Worm (Caenorhabditis elegans) whole organism, young adult: ENCODE measurements around the gene Y38F1A.7.
"Not testable (repeated sequence)": the region's sequence is repeated elsewhere in the genome, so short reads cannot be mapped to it uniquely, and the experiment has no call there.

Source experiments
- B0019.2 ChIP-seq: fragments of 200-800 bp; sonication (Bioruptor generic); conservative IDR thresholded peaks from 2 replicates; pipeline ENCODE4 v1.3.6; 2022; ENCODE audit warnings: missing genetic modification reagents, missing genetic modification characterization, missing compliant biosample characterization
- B0035.1 ChIP-seq: sonication (generic microtip); optimal IDR thresholded peaks from 2 replicates; lab custom pipeline; 2016; ENCODE audit warnings: missing genetic modification characterization, mild to moderate bottlenecking, missing compliant biosample characterization, missing genotype, missing genetic modification reagents
- B0336.3 ChIP-seq: fragments of 200-800 bp; sonication (Bioruptor generic); IDR thresholded peaks from 2 replicates; pipeline ENCODE4 v1.3.6; 2022; ENCODE audit warnings: missing genetic modification characterization, missing compliant biosample characterization
- D2030.7 ChIP-seq: fragments of 200-800 bp; sonication (Bioruptor generic); IDR thresholded peaks from 2 replicates; pipeline ENCODE4 v1.3.6; 2022; ENCODE audit warnings: missing genetic modification reagents, missing genetic modification characterization, missing compliant biosample characterization
- F33H1.4 ChIP-seq: fragments of 200-800 bp; sonication (Bioruptor generic); IDR thresholded peaks from 2 replicates; pipeline ENCODE4 v1.3.6; 2022; ENCODE audit warnings: missing genetic modification reagents, missing genetic modification characterization, missing compliant biosample characterization
- Y79H2A.3 ChIP-seq: fragments of 200-800 bp; sonication (Bioruptor generic); conservative IDR thresholded peaks from 2 replicates; pipeline ENCODE4 v1.3.6; 2022; ENCODE audit warnings: missing genetic modification reagents, missing genetic modification characterization, missing compliant biosample characterization
- ZK185.1 ChIP-seq: sonication (generic microtip); optimal IDR thresholded peaks from 2 replicates; lab custom pipeline; 2016; ENCODE audit warnings: mild to moderate bottlenecking, missing genetic modification characterization, missing compliant biosample characterization; ENCODE audit not compliant: poor library complexity, severe bottlenecking
- attf-5 ChIP-seq: fragments of 200-800 bp; sonication (Bioruptor generic); optimal IDR thresholded peaks from 2 replicates; lab custom pipeline; 2018; ENCODE audit warnings: mild to moderate bottlenecking, missing genetic modification characterization, missing compliant biosample characterization
- ccch-3 ChIP-seq: fragments of 200-800 bp; sonication (Bioruptor generic); optimal IDR thresholded peaks from 2 replicates; lab custom pipeline; 2018; ENCODE audit warnings: mild to moderate bottlenecking, missing genetic modification characterization, missing compliant biosample characterization
- ceh-100 ChIP-seq: fragments of 200-800 bp; sonication (Bioruptor generic); IDR thresholded peaks from 2 replicates; pipeline ENCODE4 v1.3.6; 2022; ENCODE audit warnings: missing genetic modification reagents, missing genetic modification characterization, missing compliant biosample characterization
- ceh-58 ChIP-seq: fragments of 200-800 bp; sonication (Bioruptor generic); IDR thresholded peaks from 2 replicates; pipeline ENCODE4 v1.3.6; 2022; ENCODE audit warnings: missing genetic modification characterization, missing compliant biosample characterization
- ceh-91 ChIP-seq: fragments of 200-800 bp; sonication (Bioruptor generic); IDR thresholded peaks from 2 replicates; pipeline ENCODE4 v1.3.6; 2022; ENCODE audit warnings: missing genetic modification reagents, missing genetic modification characterization, missing compliant biosample characterization
- dox-1 ChIP-seq: fragments of 200-800 bp; sonication (Bioruptor generic); IDR thresholded peaks from 2 replicates; pipeline ENCODE4 v1.3.6; 2022; ENCODE audit warnings: missing genetic modification reagents, missing genetic modification characterization, missing compliant biosample characterization
- hmg-1.2 ChIP-seq: fragments of 200-800 bp; sonication (Bioruptor generic); IDR thresholded peaks from 2 replicates; pipeline ENCODE4 v1.3.6; 2022; ENCODE audit warnings: missing genetic modification reagents, missing genetic modification characterization, missing compliant biosample characterization
- hrde-1 ChIP-seq: sonication (generic microtip); optimal IDR thresholded peaks from 2 replicates; lab custom pipeline; 2016; ENCODE audit warnings: missing genetic modification characterization, mild to moderate bottlenecking, missing compliant biosample characterization, moderate library complexity, missing genotype, missing genetic modification reagents, borderline replicate concordance
- hsf-1 ChIP-seq: fragments of 200-800 bp; sonication (Bioruptor generic); IDR thresholded peaks from 2 replicates; pipeline ENCODE4 v1.3.6; 2022; ENCODE audit warnings: missing genetic modification reagents, missing genetic modification characterization, missing compliant biosample characterization
- let-526 ChIP-seq: fragments of 200-800 bp; sonication (Bioruptor generic); IDR thresholded peaks from 2 replicates; pipeline ENCODE4 v1.3.6; 2022; ENCODE audit warnings: missing genetic modification reagents, missing genetic modification characterization, missing compliant biosample characterization
- let-607 ChIP-seq, 2 experiments: fragments of 200-800 bp in 1 of 2; sonication (Bioruptor generic) in 1 of 2; sonication (generic microtip) in 1 of 2; optimal IDR thresholded peaks; 2 replicates each; lab custom pipeline; 2016 to 2018; ENCODE audit warnings: mild to moderate bottlenecking in 2 of 2, missing compliant biosample characterization in 2 of 2, missing genetic modification characterization in 2 of 2, moderate library complexity in 2 of 2, missing genotype in 1 of 2
- lin-35 ChIP-seq, 3 experiments: fragments of 150-350 bp in 2 of 3; sonication (generic microtip) in 1 of 3; optimal IDR thresholded peaks; 2 replicates each; lab custom pipeline; 2014 to 2018; ENCODE audit warnings: missing biosample characterization in 3 of 3, missing genetic modification characterization in 3 of 3, missing genetic modification reagents in 3 of 3
- lin-40 ChIP-seq: sonication (generic microtip); optimal IDR thresholded peaks from 2 replicates; lab custom pipeline; 2016; ENCODE audit warnings: missing genetic modification characterization, mild to moderate bottlenecking, missing compliant biosample characterization, missing genotype, missing genetic modification reagents
- lsl-1 ChIP-seq: fragments of 200-800 bp; sonication (Bioruptor generic); optimal IDR thresholded peaks from 2 replicates; lab custom pipeline; 2018; ENCODE audit warnings: mild to moderate bottlenecking, missing genetic modification characterization, moderate library complexity, missing compliant biosample characterization
- madf-3 ChIP-seq: fragments of 200-800 bp; sonication (Bioruptor generic); IDR thresholded peaks from 2 replicates; pipeline ENCODE4 v1.3.6; 2022; ENCODE audit warnings: missing genetic modification reagents, missing genetic modification characterization, missing compliant biosample characterization
- madf-6 ChIP-seq: fragments of 200-800 bp; sonication (Bioruptor generic); IDR thresholded peaks from 2 replicates; pipeline ENCODE4 v1.3.6; 2022; ENCODE audit warnings: missing genetic modification reagents, missing genetic modification characterization, missing compliant biosample characterization
- madf-8 ChIP-seq: fragments of 200-800 bp; sonication (Bioruptor generic); conservative IDR thresholded peaks from 2 replicates; pipeline ENCODE4 v1.3.6; 2022; ENCODE audit warnings: missing genetic modification reagents, missing genetic modification characterization, missing compliant biosample characterization
- mcd-1 ChIP-seq: fragments of 200-800 bp; sonication (Bioruptor generic); IDR thresholded peaks from 2 replicates; pipeline ENCODE4 v1.3.6; 2022; ENCODE audit warnings: missing genetic modification reagents, missing genetic modification characterization, missing compliant biosample characterization
- nfyb-1 ChIP-seq: fragments of 200-800 bp; sonication (Bioruptor generic); IDR thresholded peaks from 2 replicates; pipeline ENCODE4 v1.3.6; 2022; ENCODE audit warnings: missing genetic modification reagents, missing genetic modification characterization, missing compliant biosample characterization
- nhr-80 ChIP-seq: sonication (generic microtip); optimal IDR thresholded peaks from 2 replicates; lab custom pipeline; 2016; ENCODE audit warnings: missing genetic modification characterization, missing compliant biosample characterization
- pbrm-1 ChIP-seq: fragments of 200-800 bp; sonication (Bioruptor generic); IDR thresholded peaks from 2 replicates; pipeline ENCODE4 v1.3.6; 2022; ENCODE audit warnings: missing genetic modification reagents, missing genetic modification characterization, missing compliant biosample characterization
- pha-4 ChIP-seq: fragments of 150-350 bp; sonication (generic microtip); optimal IDR thresholded peaks from 2 replicates; lab custom pipeline; 2014; ENCODE audit warnings: missing biosample characterization, missing genetic modification reagents, missing genetic modification characterization
- rcor-1 ChIP-seq: fragments of 200-800 bp; sonication (Bioruptor generic); IDR thresholded peaks from 2 replicates; pipeline ENCODE4 v1.3.6; 2022; ENCODE audit warnings: missing genetic modification reagents, missing genetic modification characterization, missing compliant biosample characterization
- xnd-1 ChIP-seq: sonication (generic microtip); optimal IDR thresholded peaks from 2 replicates; lab custom pipeline; 2016; ENCODE audit warnings: missing genotype, missing genetic modification reagents, missing genetic modification characterization, missing compliant biosample characterization
- ztf-26 ChIP-seq: sonication (generic microtip); optimal IDR thresholded peaks from 2 replicates; lab custom pipeline; 2017; ENCODE audit warnings: missing genetic modification characterization, missing compliant biosample characterization
- ztf-28 ChIP-seq: fragments of 200-800 bp; sonication (Bioruptor generic); IDR thresholded peaks from 2 replicates; pipeline ENCODE4 v1.3.6; 2022; ENCODE audit warnings: missing genetic modification reagents, missing genetic modification characterization, missing compliant biosample characterization

Y38F1A.7 gene

DNA sequence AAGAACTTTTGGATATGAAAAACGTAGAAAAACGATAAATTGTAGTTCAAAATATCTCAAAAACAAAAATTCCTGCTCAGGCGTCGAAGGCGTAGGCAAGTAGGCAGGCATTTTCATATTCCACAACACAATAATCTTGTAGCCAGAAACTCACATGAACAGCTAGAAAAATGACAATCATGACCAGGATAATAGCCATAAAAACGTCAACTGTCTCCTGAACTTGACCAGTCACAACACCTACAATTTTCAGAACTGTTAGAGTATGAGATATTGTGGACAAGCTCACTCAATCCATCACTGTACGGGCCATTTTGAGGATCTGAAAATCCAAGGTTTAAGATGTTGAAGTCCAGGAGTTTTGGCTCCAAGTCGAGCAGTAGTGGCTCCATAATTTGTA, at the start of gene Y38F1A.7:
Y38F1A.7 (minus strand) TSS at position 392 of the 400 bp plus-strand sequence.
- TF ChIP-seq nfyb-1, result no peak
- TF ChIP-seq B0336.3, result no peak
- no peak for TF ChIP-seq lin-40 (tag; lab: Kevin White, UChicago)
- TF ChIP-seq let-526 (GFP tag; lab: Robert Waterston, UW), result no peak
- no peak for TF ChIP-seq Y79H2A.3
- TF ChIP-seq lin-35 (GFP tag; optimal IDR thresholded peaks at IDR 0.05; lab: Kevin White, UChicago), result no peak
- no peak for TF ChIP-seq B0035.1

- TF ChIP-seq pbrm-1; pha-4 (tag; lab: Kevin White, UChicago); ccch-3 (GFP tag; lab: Kevin White, UChicago): not testable (repeated sequence)
These were observed 49.5 kb upstream of the Y38F1A.7 start, which contains the start of gene F42G4.7 for ce11 chrII:13047106-13047505. TSS of gene F42G4.7 (minus strand) at chrII:13047290.

DNA sequence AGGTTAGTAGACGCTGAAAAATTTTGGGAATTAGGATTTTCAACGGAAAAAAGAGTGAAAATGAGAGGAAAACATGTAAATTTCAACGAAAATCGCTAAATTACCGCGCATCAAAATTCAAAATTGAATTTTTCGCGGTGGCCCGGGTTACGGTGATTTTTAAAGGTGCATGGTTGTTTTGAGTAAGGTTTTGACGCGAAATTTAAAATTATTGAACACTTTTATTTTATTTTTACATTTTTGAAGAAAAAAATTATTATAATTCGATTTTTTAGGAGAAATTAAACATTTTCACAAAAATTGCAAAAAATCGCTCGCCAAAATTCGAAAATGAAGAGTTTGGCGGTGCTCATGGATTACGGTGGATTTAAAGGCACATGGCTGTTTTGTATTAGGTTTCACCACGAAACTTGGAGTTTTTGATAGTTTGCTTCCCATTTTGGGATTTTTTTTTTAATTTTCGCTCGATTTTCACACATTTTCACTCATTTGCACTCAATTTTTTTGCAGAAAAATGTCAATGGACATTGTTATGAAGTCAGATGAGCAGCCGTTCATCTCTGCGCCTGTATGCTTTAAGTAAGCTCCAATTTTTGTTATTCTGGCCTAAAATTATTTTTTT, 45.9 kb upstream of the Y38F1A.7 start, which contains the start of gene puf-6:
puf-6 (minus strand) TSS at position 13 of the 622 bp plus-strand sequence.
- TF ChIP-seq hsf-1 (GFP tag; lab: Robert Waterston, UW) (peak; percentile 73), madf-6 (peak; percentile 97), madf-3 (GFP tag; lab: Robert Waterston, UW) (0 out of 2 replicates have a peak, but pooled peaks have one; percentile 41), F33H1.4 (GFP tag; lab: Robert Waterston, UW) (peak; percentile 90), dox-1 (GFP tag; lab: Robert Waterston, UW) (peak; percentile 56; the same call in 1 of the 2 replicates), rcor-1 (GFP tag; lab: Robert Waterston, UW) (peak; percentile 21; the same call in 1 of the 2 replicates), xnd-1 (peak; percentile 67), madf-8 (GFP tag; lab: Robert Waterston, UW) (peak; percentile 87), ceh-91 (peak; percentile 89), lsl-1 (peak; percentile 79), mcd-1 (GFP tag; lab: Robert Waterston, UW) (0 out of 2 replicates have a peak, but pooled peaks have one; percentile 10), nfyb-1 (peak; percentile 10; the same call in 1 of the 2 replicates), hmg-1.2 (GFP tag; lab: Robert Waterston, UW) (peak; percentile 21; the same call in 1 of the 2 replicates), B0019.2 (GFP tag; lab: Robert Waterston, UW) (0 out of 2 replicates have a peak, but pooled peaks have one; percentile 31), ztf-28 (GFP tag; lab: Robert Waterston, UW) (0 out of 2 replicates have a peak, but pooled peaks have one; percentile 68), D2030.7 (GFP tag; lab: Robert Waterston, UW) (peak; percentile 81)

DNA sequence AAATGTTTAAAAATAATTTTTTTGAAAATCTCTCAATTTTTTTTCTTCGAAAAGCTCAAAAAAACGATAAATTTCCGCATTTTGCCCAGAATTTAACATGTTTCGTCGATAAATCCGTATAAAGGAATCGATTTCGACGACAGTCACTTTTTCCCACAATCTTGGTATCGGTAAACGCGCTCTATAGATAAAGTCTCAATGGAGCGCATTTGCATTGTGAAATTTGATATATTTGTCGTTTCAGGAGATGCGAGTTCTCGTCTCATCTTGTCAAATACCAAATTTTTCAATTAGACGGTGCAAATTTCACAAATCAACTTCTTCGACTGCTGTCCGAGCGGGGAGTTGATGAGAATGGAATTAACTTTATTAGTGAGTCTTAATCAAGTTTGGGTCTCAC, 41.5 kb upstream of the Y38F1A.7 start:
- peak; percentile 24; the same call in 1 of the 2 replicates for TF ChIP-seq madf-6
- peak; percentile 57; the same call in 1 of the 2 replicates for TF ChIP-seq mcd-1 (GFP tag; lab: Robert Waterston, UW)

ce11 chrII:13036717-13037116, 39.1 kb upstream of the Y38F1A.7 start, which contains the start of gene F18A11.3:
TSS of gene F18A11.3 (minus strand) at chrII:13036841.
- TF ChIP-seq attf-5 (GFP tag; lab: Kevin White, UChicago) (peak; percentile 40), ZK185.1 (tag; lab: Kevin White, UChicago) (no peak), ztf-26 (tag; lab: Kevin White, UChicago) (no peak), ceh-100 (GFP tag; lab: Robert Waterston, UW) (no peak), nhr-80 (tag; lab: Kevin White, UChicago) (peak; percentile 11), let-607 (tag; optimal IDR thresholded peaks at IDR 0.05; lab: Kevin White, UChicago) (peak; percentile 70 to 90), hrde-1 (tag; lab: Kevin White, UChicago) (no peak), lin-35 (GFP tag; optimal IDR thresholded peaks at IDR 0.05; lab: Kevin White, UChicago) (no peak), mcd-1 (GFP tag; lab: Robert Waterston, UW) (peak; percentile 80), B0035.1 (no peak), ceh-58 (GFP tag; lab: Robert Waterston, UW) (no peak), ztf-28 (GFP tag; lab: Robert Waterston, UW) (no peak)
- TF ChIP-seq, all 124 proteins: peak for 4
